Worm (Caenorhabditis elegans): ENCODE data around the gene srw-76.

- TF ChIP-seq syd-9 (tag; optimal IDR thresholded peaks at IDR 0.05) (no peak), hlh-30 (tag; optimal IDR thresholded peaks at IDR 0.05; ENCODE audit: insufficient read depth) (no peak), lin-11 (tag; optimal IDR thresholded peaks at IDR 0.05) (no peak), unc-55 (GFP tag; optimal IDR thresholded peaks at IDR 0.05) (no peak), pag-3 (tag; optimal IDR thresholded peaks at IDR 0.05; ENCODE audit: borderline replicate concordance) (no peak), ttx-3 (tag; optimal IDR thresholded peaks at IDR 0.05) (no peak), nhr-11 (tag; optimal IDR thresholded peaks at IDR 0.05) (no peak), fax-1 (tag; optimal IDR thresholded peaks at IDR 0.05) (no peak), ama-1 (optimal IDR thresholded peaks at IDR 0.05) (no peak), hlh-6 (tag; optimal IDR thresholded peaks at IDR 0.05) (no peak), gmeb-2 (tag; optimal IDR thresholded peaks at IDR 0.05) (no peak)
Measured at ce11 chrV:16672198-16672597, 34.1 kb upstream of the srw-76 start, which contains the start of gene F14F8.8.
